Worm (Caenorhabditis elegans) whole organism, young adult: ENCODE measurements around the gene gly-14.
A peak's percentile ranks its signal among the peaks of the same experiment; 100 is the strongest.

Source experiments
- B0019.2 ChIP-seq: fragments of 200-800 bp; sonication (Bioruptor generic); conservative IDR thresholded peaks from 2 replicates; pipeline ENCODE4 v1.3.6; 2022; ENCODE audit warnings: missing genetic modification reagents, missing genetic modification characterization, missing compliant biosample characterization
- B0035.1 ChIP-seq: sonication (generic microtip); optimal IDR thresholded peaks from 2 replicates; lab custom pipeline; 2016; ENCODE audit warnings: missing genetic modification characterization, mild to moderate bottlenecking, missing compliant biosample characterization, missing genotype, missing genetic modification reagents
- C06A6.2 ChIP-seq: fragments of 200-800 bp; sonication (Bioruptor generic); conservative IDR thresholded peaks from 2 replicates; pipeline ENCODE4 v1.3.6; 2022; ENCODE audit warnings: missing genetic modification characterization, missing compliant biosample characterization
- F33H1.4 ChIP-seq: fragments of 200-800 bp; sonication (Bioruptor generic); IDR thresholded peaks from 2 replicates; pipeline ENCODE4 v1.3.6; 2022; ENCODE audit warnings: missing genetic modification reagents, missing genetic modification characterization, missing compliant biosample characterization
- F37B4.10 ChIP-seq: fragments of 200-800 bp; sonication (Bioruptor generic); IDR thresholded peaks from 2 replicates; pipeline ENCODE4 v1.3.6; 2022; ENCODE audit warnings: missing genetic modification characterization, missing compliant biosample characterization
- F39B2.1 ChIP-seq: fragments of 200-800 bp; sonication (Bioruptor generic); IDR thresholded peaks from 2 replicates; pipeline ENCODE4 v1.3.6; 2022; ENCODE audit warnings: missing genetic modification reagents, missing genetic modification characterization, missing compliant biosample characterization
- F49E8.2 ChIP-seq: sonication (generic microtip); optimal IDR thresholded peaks from 3 replicates; lab custom pipeline; 2017; ENCODE audit warnings: missing genetic modification characterization, mild to moderate bottlenecking, missing compliant biosample characterization, antibody characterized with exemption, moderate library complexity; ENCODE audit not compliant: insufficient read depth
- T07F8.4 ChIP-seq: sonication (generic microtip); optimal IDR thresholded peaks from 2 replicates; lab custom pipeline; 2016; ENCODE audit warnings: mild to moderate bottlenecking, missing genetic modification characterization, moderate library complexity, missing compliant biosample characterization
- Y53G8AR.9 ChIP-seq: fragments of 200-800 bp; sonication (Bioruptor generic); conservative IDR thresholded peaks from 2 replicates; pipeline ENCODE4 v1.3.6; 2022; ENCODE audit warnings: missing genetic modification reagents, missing genetic modification characterization, missing compliant biosample characterization
- Y56A3A.18 ChIP-seq: fragments of 200-800 bp; sonication (Bioruptor generic); IDR thresholded peaks from 2 replicates; pipeline ENCODE4 v1.3.6; 2022; ENCODE audit warnings: missing genetic modification reagents, missing genetic modification characterization, missing compliant biosample characterization
- Y67H2A.10 ChIP-seq: fragments of 200-800 bp; sonication (Bioruptor generic); conservative IDR thresholded peaks from 2 replicates; pipeline ENCODE4 v1.3.6; 2022; ENCODE audit warnings: missing genetic modification reagents, missing genetic modification characterization, missing compliant biosample characterization
- ama-1 ChIP-seq, 3 experiments: fragments of 150-350 bp in 1 of 3; sonication (generic microtip) in 2 of 3; optimal IDR thresholded peaks; 2 replicates each; lab custom pipeline; 2014 to 2018; ENCODE audit warnings: missing biosample characterization in 2 of 3, missing genetic modification characterization in 2 of 3, missing genetic modification reagents in 2 of 3
- aptf-2 ChIP-seq: fragments of 200-800 bp; sonication (Bioruptor generic); conservative IDR thresholded peaks from 2 replicates; pipeline ENCODE4 v1.3.6; 2022; ENCODE audit warnings: missing genetic modification reagents, missing genetic modification characterization, missing compliant biosample characterization
- aptf-3 ChIP-seq: fragments of 200-800 bp; sonication (Bioruptor generic); IDR thresholded peaks from 2 replicates; pipeline ENCODE4 v1.3.6; 2022; ENCODE audit warnings: missing genetic modification characterization, missing compliant biosample characterization
- attf-6 ChIP-seq: fragments of 200-800 bp; sonication (Bioruptor generic); IDR thresholded peaks from 2 replicates; pipeline ENCODE4 v1.3.6; 2022; ENCODE audit warnings: missing genetic modification reagents, missing genetic modification characterization, missing compliant biosample characterization
- ccch-3 ChIP-seq: fragments of 200-800 bp; sonication (Bioruptor generic); optimal IDR thresholded peaks from 2 replicates; lab custom pipeline; 2018; ENCODE audit warnings: mild to moderate bottlenecking, missing genetic modification characterization, missing compliant biosample characterization
- cebp-1 ChIP-seq, 2 experiments: fragments of 200-800 bp in 1 of 2; sonication (Bioruptor generic) in 1 of 2; sonication (generic microtip) in 1 of 2; IDR thresholded peaks in 1 of 2; optimal IDR thresholded peaks in 1 of 2; 2 replicates each; pipeline versions ENCODE4 v1.3.6 to Lab custom; 2017 to 2022; ENCODE audit warnings: missing compliant biosample characterization in 2 of 2, missing genetic modification characterization in 2 of 2, mild to moderate bottlenecking in 1 of 2, missing genetic modification reagents in 1 of 2, moderate library complexity in 1 of 2
- ceh-58 ChIP-seq: fragments of 200-800 bp; sonication (Bioruptor generic); IDR thresholded peaks from 2 replicates; pipeline ENCODE4 v1.3.6; 2022; ENCODE audit warnings: missing genetic modification characterization, missing compliant biosample characterization
- dpl-1 ChIP-seq: fragments of 150-350 bp; optimal IDR thresholded peaks from 2 replicates; lab custom pipeline; 2014; ENCODE audit warnings: missing biosample characterization, missing genetic modification reagents, missing genetic modification characterization
- efl-1 ChIP-seq: fragments of 150-350 bp; optimal IDR thresholded peaks from 2 replicates; lab custom pipeline; 2014; ENCODE audit warnings: missing biosample characterization, missing genetic modification reagents, missing genetic modification characterization
- egl-18 ChIP-seq: fragments of 200-800 bp; sonication (Bioruptor generic); IDR thresholded peaks from 2 replicates; pipeline ENCODE4 v1.3.6; 2022; ENCODE audit warnings: missing genetic modification reagents, missing genetic modification characterization, missing compliant biosample characterization
- egl-44 ChIP-seq: fragments of 200-800 bp; sonication (Bioruptor generic); IDR thresholded peaks from 2 replicates; pipeline ENCODE4 v1.3.6; 2022; ENCODE audit warnings: missing genetic modification reagents, missing genetic modification characterization, missing compliant biosample characterization
- ekl-4 ChIP-seq: fragments of 200-800 bp; sonication (Bioruptor generic); IDR thresholded peaks from 2 replicates; pipeline ENCODE4 v1.3.6; 2022; ENCODE audit warnings: missing genetic modification reagents, missing genetic modification characterization, missing compliant biosample characterization
- hmg-1.2 ChIP-seq: fragments of 200-800 bp; sonication (Bioruptor generic); IDR thresholded peaks from 2 replicates; pipeline ENCODE4 v1.3.6; 2022; ENCODE audit warnings: missing genetic modification reagents, missing genetic modification characterization, missing compliant biosample characterization
- hsf-1 ChIP-seq: fragments of 200-800 bp; sonication (Bioruptor generic); IDR thresholded peaks from 2 replicates; pipeline ENCODE4 v1.3.6; 2022; ENCODE audit warnings: missing genetic modification reagents, missing genetic modification characterization, missing compliant biosample characterization
- lin-54 ChIP-seq: fragments of 200-800 bp; sonication (Bioruptor generic); optimal IDR thresholded peaks from 2 replicates; lab custom pipeline; 2018; ENCODE audit warnings: mild to moderate bottlenecking, missing genetic modification characterization, missing compliant biosample characterization
- lsl-1 ChIP-seq: fragments of 200-800 bp; sonication (Bioruptor generic); optimal IDR thresholded peaks from 2 replicates; lab custom pipeline; 2018; ENCODE audit warnings: mild to moderate bottlenecking, missing genetic modification characterization, moderate library complexity, missing compliant biosample characterization
- madf-10 ChIP-seq: sonication (generic microtip); optimal IDR thresholded peaks from 2 replicates; lab custom pipeline; 2016; ENCODE audit warnings: mild to moderate bottlenecking, missing genetic modification characterization, missing compliant biosample characterization
- madf-3 ChIP-seq: fragments of 200-800 bp; sonication (Bioruptor generic); IDR thresholded peaks from 2 replicates; pipeline ENCODE4 v1.3.6; 2022; ENCODE audit warnings: missing genetic modification reagents, missing genetic modification characterization, missing compliant biosample characterization
- madf-6 ChIP-seq: fragments of 200-800 bp; sonication (Bioruptor generic); IDR thresholded peaks from 2 replicates; pipeline ENCODE4 v1.3.6; 2022; ENCODE audit warnings: missing genetic modification reagents, missing genetic modification characterization, missing compliant biosample characterization
- mcd-1 ChIP-seq: fragments of 200-800 bp; sonication (Bioruptor generic); IDR thresholded peaks from 2 replicates; pipeline ENCODE4 v1.3.6; 2022; ENCODE audit warnings: missing genetic modification reagents, missing genetic modification characterization, missing compliant biosample characterization
- nfyb-1 ChIP-seq: fragments of 200-800 bp; sonication (Bioruptor generic); IDR thresholded peaks from 2 replicates; pipeline ENCODE4 v1.3.6; 2022; ENCODE audit warnings: missing genetic modification reagents, missing genetic modification characterization, missing compliant biosample characterization
- nhr-80 ChIP-seq: sonication (generic microtip); optimal IDR thresholded peaks from 2 replicates; lab custom pipeline; 2016; ENCODE audit warnings: missing genetic modification characterization, missing compliant biosample characterization
- pbrm-1 ChIP-seq: fragments of 200-800 bp; sonication (Bioruptor generic); IDR thresholded peaks from 2 replicates; pipeline ENCODE4 v1.3.6; 2022; ENCODE audit warnings: missing genetic modification reagents, missing genetic modification characterization, missing compliant biosample characterization
- rcor-1 ChIP-seq: fragments of 200-800 bp; sonication (Bioruptor generic); IDR thresholded peaks from 2 replicates; pipeline ENCODE4 v1.3.6; 2022; ENCODE audit warnings: missing genetic modification reagents, missing genetic modification characterization, missing compliant biosample characterization
- rec-8 ChIP-seq, 2 experiments: sonication (generic microtip); optimal IDR thresholded peaks; 2 replicates each; lab custom pipeline; 2016; ENCODE audit warnings: mild to moderate bottlenecking in 2 of 2, missing genetic modification characterization in 2 of 2, missing genetic modification reagents in 2 of 2, missing genotype in 2 of 2, missing biosample characterization in 1 of 2, missing compliant biosample characterization in 1 of 2, moderate library complexity in 1 of 2
- repo-1 ChIP-seq: sonication (generic microtip); optimal IDR thresholded peaks from 2 replicates; lab custom pipeline; 2017; ENCODE audit warnings: mild to moderate bottlenecking, missing genetic modification characterization, missing compliant biosample characterization
- sdz-38 ChIP-seq: sonication (generic microtip); optimal IDR thresholded peaks from 2 replicates; lab custom pipeline; 2016; ENCODE audit warnings: missing genotype, missing genetic modification characterization, missing compliant biosample characterization
- snpc-3.4 ChIP-seq: sonication (generic microtip); optimal IDR thresholded peaks from 2 replicates; lab custom pipeline; 2017; ENCODE audit warnings: missing genetic modification characterization, mild to moderate bottlenecking, missing compliant biosample characterization, antibody characterized with exemption, moderate library complexity, missing genotype, missing genetic modification reagents
- tbp1 ChIP-seq: fragments of 200-800 bp; sonication (Bioruptor generic); optimal IDR thresholded peaks from 2 replicates; lab custom pipeline; 2018; ENCODE audit warnings: mild to moderate bottlenecking, missing genetic modification characterization, missing compliant biosample characterization
- ztf-22 ChIP-seq: fragments of 200-800 bp; sonication (Bioruptor generic); optimal IDR thresholded peaks from 2 replicates; lab custom pipeline; 2018; ENCODE audit warnings: mild to moderate bottlenecking, missing genetic modification characterization, moderate library complexity, missing compliant biosample characterization

Gene gly-14

DNA sequence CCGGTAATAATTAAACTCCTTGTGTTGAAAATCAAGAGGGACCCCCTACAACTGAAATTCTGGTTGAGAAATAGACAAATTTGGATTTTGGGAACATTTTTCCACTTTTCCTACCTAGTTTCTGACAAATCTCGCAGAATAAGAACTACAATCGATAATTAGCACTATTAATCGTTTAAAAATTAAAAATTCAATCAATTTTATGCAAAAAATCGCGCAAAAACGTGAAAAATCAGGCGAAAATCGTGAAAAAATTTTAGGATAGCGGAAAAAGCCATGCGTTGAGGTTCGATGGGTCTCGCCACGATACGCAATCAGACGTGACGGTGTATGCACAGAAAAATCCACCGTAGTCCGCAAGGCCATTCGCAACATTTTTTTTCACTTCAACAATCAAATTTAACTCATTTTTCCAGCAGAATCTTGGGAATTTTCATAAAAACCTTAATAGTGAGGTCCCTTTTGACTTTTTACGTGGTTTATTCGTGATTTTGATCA, 12.1 kb upstream of the gly-14 start, which contains the start of gene lias-1 (continued):
- TF ChIP-seq rcor-1 (GFP tag; lab: Robert Waterston, UW) (peak; percentile 59), lin-54 (GFP tag; lab: Kevin White, UChicago) (peak; percentile 69), madf-6 (GFP tag; lab: Robert Waterston, UW) (peak; percentile 75), nfyb-1 (0 out of 2 replicates have a peak, but pooled peaks have one; percentile 27), efl-1 (GFP tag; lab: Kevin White, UChicago) (peak; percentile 60), F49E8.2 (tag; lab: Kevin White, UChicago) (peak; percentile 72), nhr-80 (tag; lab: Kevin White, UChicago) (peak; percentile 27), ccch-3 (GFP tag; lab: Kevin White, UChicago) (no peak), rec-8 (tag; optimal IDR thresholded peaks at IDR 0.05; lab: Kevin White, UChicago) (no peak), Y53G8AR.9 (GFP tag; lab: Robert Waterston, UW) (0 out of 2 replicates have a peak, but pooled peaks have one; percentile 39), sdz-38 (tag; lab: Kevin White, UChicago) (no peak), madf-3 (GFP tag; lab: Robert Waterston, UW) (0 out of 2 replicates have a peak, but pooled peaks have one; percentile 57), ceh-58 (GFP tag; lab: Robert Waterston, UW) (no peak), F39B2.1 (GFP tag; lab: Robert Waterston, UW) (no peak), ztf-22 (no peak), lsl-1 (GFP tag; lab: Kevin White, UChicago) (peak; percentile 88), dpl-1 (GFP tag; lab: Kevin White, UChicago) (peak; percentile 58), hmg-1.2 (peak; percentile 69), madf-10 (tag; lab: Kevin White, UChicago) (peak; percentile 38), F33H1.4 (peak; percentile 97), tbp1 (GFP tag; lab: Kevin White, UChicago) (peak; percentile 56)

- no peak for TF ChIP-seq F37B4.10 (GFP tag; lab: Robert Waterston, UW)
- TF ChIP-seq egl-44 (GFP tag; lab: Robert Waterston, UW) = peak; percentile 32; the same call in 1 of the 2 replicates
- TF ChIP-seq T07F8.4 (tag; lab: Kevin White, UChicago) = no peak
These were observed 11.2 kb upstream of the gly-14 start for ce11 chrIII:3504239-3504638.

ce11 chrIII:3503286-3503685, 10.2 kb upstream of the gly-14 start, which contains the start of gene rpl-16:
Gene rpl-16, minus strand, starts transcription at chrIII:3503604.
- TF ChIP-seq hsf-1 (GFP tag; lab: Robert Waterston, UW) = peak; percentile 66; the same call in 1 of the 2 replicates
- TF ChIP-seq Y67H2A.10 (GFP tag; lab: Robert Waterston, UW) = no peak
- TF ChIP-seq ekl-4 (GFP tag; lab: Robert Waterston, UW) = peak; percentile 73
- TF ChIP-seq ceh-58 (GFP tag; lab: Robert Waterston, UW) = no peak
- TF ChIP-seq lin-54 (GFP tag; lab: Kevin White, UChicago) = peak; percentile 47
- peak; percentile 61; the same call in 1 of the 2 replicates for TF ChIP-seq nfyb-1
- TF ChIP-seq attf-6 = 0 out of 2 replicates have a peak, but pooled peaks have one; percentile 7
- TF ChIP-seq snpc-3.4 (tag; lab: Kevin White, UChicago) = peak; percentile 4
- no peak for TF ChIP-seq cebp-1 (GFP tag; IDR thresholded peaks at IDR 0.05; lab: Robert Waterston, UW)
- TF ChIP-seq cebp-1 (tag; optimal IDR thresholded peaks at IDR 0.05; lab: Kevin White, UChicago) = peak; percentile 22
- TF ChIP-seq F39B2.1 (GFP tag; lab: Robert Waterston, UW) = peak; percentile 34; the same call in 1 of the 2 replicates
- TF ChIP-seq F49E8.2 (tag; lab: Kevin White, UChicago) = peak; percentile 38
- peak; percentile 9 for TF ChIP-seq tbp1 (GFP tag; lab: Kevin White, UChicago)
- no peak for TF ChIP-seq C06A6.2 (GFP tag; lab: Robert Waterston, UW)
- TF ChIP-seq Y53G8AR.9 (GFP tag; lab: Robert Waterston, UW) = peak; percentile 70
- TF ChIP-seq aptf-3 = peak; percentile 60; the same call in 1 of the 2 replicates
- 0 out of 2 replicates have a peak, but pooled peaks have one; percentile 74 for TF ChIP-seq Y56A3A.18 (GFP tag; lab: Robert Waterston, UW)
- peak; percentile 46 for TF ChIP-seq mcd-1
- no peak for TF ChIP-seq B0019.2 (GFP tag; lab: Robert Waterston, UW)
- peak; percentile 53; the same call in 1 of the 2 replicates for TF ChIP-seq madf-6 (GFP tag; lab: Robert Waterston, UW)
- no peak for TF ChIP-seq ama-1 (optimal IDR thresholded peaks at IDR 0.05; lab: Kevin White, UChicago)
- TF ChIP-seq ama-1 (GFP tag; optimal IDR thresholded peaks at IDR 0.05; lab: Kevin White, UChicago) = peak in 1 of 2 experiments; percentile 67
- peak; percentile 17; the same call in 1 of the 2 replicates for TF ChIP-seq hmg-1.2
- TF ChIP-seq repo-1 = peak; percentile 36
- no peak for TF ChIP-seq aptf-2 (GFP tag; lab: Robert Waterston, UW)
- TF ChIP-seq pbrm-1 (GFP tag; lab: Robert Waterston, UW) = peak; percentile 31
- TF ChIP-seq F33H1.4 = peak; percentile 18; the same call in 1 of the 2 replicates
- TF ChIP-seq egl-18 (GFP tag; lab: Robert Waterston, UW) = peak; percentile 62; the same call in 1 of the 2 replicates
- TF ChIP-seq B0035.1 = no peak
